Fruit fly (Drosophila melanogaster) whole organism, embryonic: Measurements from ENCODE around the gene CG17105.

ENCODE experiments used
- CG3163 ChIP-seq: fragments of 200-800 bp; sonication (Bioruptor generic); optimal IDR thresholded peaks from 3 replicates; lab custom pipeline; 2016; ENCODE audit warnings: missing biosample characterization, missing genetic modification characterization
- Drgx ChIP-seq: fragments of 200-800 bp; sonication (Bioruptor generic); IDR thresholded peaks from 2 replicates; pipeline ENCODE4 v1.3.6; 2022; ENCODE audit warnings: missing biosample characterization, missing genetic modification characterization
- NfI ChIP-seq: fragments of 200-800 bp; sonication (Bioruptor generic); optimal IDR thresholded peaks from 3 replicates; lab custom pipeline; 2018; ENCODE audit warnings: missing biosample characterization, mild to moderate bottlenecking, missing genetic modification characterization, moderate library complexity
- emc ChIP-seq: fragments of 200-800 bp; sonication (Bioruptor generic); optimal IDR thresholded peaks from 2 replicates; lab custom pipeline; 2016; ENCODE audit warnings: missing biosample characterization, missing genetic modification characterization
- mirr ChIP-seq: fragments of 200-800 bp; sonication (Bioruptor generic); optimal IDR thresholded peaks from 3 replicates; lab custom pipeline; 2018; ENCODE audit warnings: missing biosample characterization, mild to moderate bottlenecking, missing genetic modification characterization
- ro ChIP-seq: fragments of 200-800 bp; sonication (Bioruptor generic); IDR thresholded peaks from 2 replicates; pipeline ENCODE4 v1.3.6; 2022; ENCODE audit warnings: missing biosample characterization, missing genetic modification characterization
- tio ChIP-seq: fragments of 200-800 bp; sonication (Bioruptor generic); optimal IDR thresholded peaks from 2 replicates; lab custom pipeline; 2017; ENCODE audit warnings: missing biosample characterization, missing genetic modification characterization, inconsistent platforms
- unc-4 ChIP-seq: fragments of 200-800 bp; sonication (Bioruptor generic); IDR thresholded peaks from 2 replicates; pipeline ENCODE4 v1.3.6; 2022; ENCODE audit warnings: missing biosample characterization, missing genetic modification characterization; ENCODE audit not compliant: partially characterized antibody

dm6 chr2L:10701499-10702062 lies 20.8 kb downstream of the CG17105 start, which contains the start of gene Lip1:
- TF ChIP-seq CG3163 (GFP tag; lab: Kevin White, UChicago) = no peak
- TF ChIP-seq unc-4 (GFP tag; lab: Robert Waterston, UW) = no peak
- no peak for TF ChIP-seq NfI (GFP tag; lab: Kevin White, UChicago)
- peak; percentile 69 for TF ChIP-seq mirr
- TF ChIP-seq tio (GFP tag; lab: Kevin White, UChicago) = no peak
- TF ChIP-seq ro (GFP tag; lab: Robert Waterston, UW) = no peak
- no peak for TF ChIP-seq emc
- TF ChIP-seq Drgx (GFP tag; lab: Robert Waterston, UW) = no peak
